Worm (Caenorhabditis elegans) whole organism, L2 larva: Measurements from ENCODE around the gene rap-2.

ENCODE experiments used
- R02D3.7 ChIP-seq: fragments of 150-350 bp; optimal IDR thresholded peaks from 2 replicates; lab custom pipeline; 2014; ENCODE audit warnings: missing biosample characterization, missing genetic modification characterization
- ZK546.5 ChIP-seq: sonication (generic microtip); optimal IDR thresholded peaks from 2 replicates; lab custom pipeline; 2017; ENCODE audit warnings: missing biosample characterization, missing genetic modification characterization
- ama-1 ChIP-seq: fragments of 150-350 bp; optimal IDR thresholded peaks from 2 replicates; lab custom pipeline; 2018; ENCODE audit warnings: inconsistent platforms
- elt-3 ChIP-seq: sonication (generic microtip); optimal IDR thresholded peaks from 2 replicates; lab custom pipeline; 2017; ENCODE audit warnings: missing biosample characterization, missing genetic modification characterization
- fos-1 ChIP-seq: fragments of 150-350 bp; optimal IDR thresholded peaks from 2 replicates; lab custom pipeline; 2014; ENCODE audit warnings: missing biosample characterization, missing genetic modification characterization
- lin-39 ChIP-seq: fragments of 150-350 bp; optimal IDR thresholded peaks from 2 replicates; lab custom pipeline; 2014; ENCODE audit warnings: missing biosample characterization, missing genetic modification reagents, missing genetic modification characterization
- mdl-1 ChIP-seq, 2 experiments: fragments of 150-350 bp in 1 of 2; sonication (generic microtip) in 1 of 2; optimal IDR thresholded peaks; 2 replicates each; lab custom pipeline; 2017; ENCODE audit warnings: missing biosample characterization in 2 of 2, missing genetic modification characterization in 2 of 2
- nhr-10 ChIP-seq: sonication (generic microtip); optimal IDR thresholded peaks from 2 replicates; lab custom pipeline; 2017; ENCODE audit warnings: missing biosample characterization, missing genetic modification characterization
- nhr-11 ChIP-seq: fragments of 150-350 bp; optimal IDR thresholded peaks from 2 replicates; lab custom pipeline; 2014; ENCODE audit warnings: missing biosample characterization, missing genetic modification characterization
- nhr-12 ChIP-seq: fragments of 150-350 bp; optimal IDR thresholded peaks from 2 replicates; lab custom pipeline; 2014; ENCODE audit warnings: missing biosample characterization, missing genetic modification characterization
- nhr-237 ChIP-seq: fragments of 150-350 bp; optimal IDR thresholded peaks from 2 replicates; lab custom pipeline; 2014; ENCODE audit warnings: missing biosample characterization, missing genetic modification characterization
- unc-39 ChIP-seq: fragments of 150-350 bp; optimal IDR thresholded peaks from 2 replicates; lab custom pipeline; 2014; ENCODE audit warnings: missing biosample characterization, missing genetic modification characterization

DNA sequence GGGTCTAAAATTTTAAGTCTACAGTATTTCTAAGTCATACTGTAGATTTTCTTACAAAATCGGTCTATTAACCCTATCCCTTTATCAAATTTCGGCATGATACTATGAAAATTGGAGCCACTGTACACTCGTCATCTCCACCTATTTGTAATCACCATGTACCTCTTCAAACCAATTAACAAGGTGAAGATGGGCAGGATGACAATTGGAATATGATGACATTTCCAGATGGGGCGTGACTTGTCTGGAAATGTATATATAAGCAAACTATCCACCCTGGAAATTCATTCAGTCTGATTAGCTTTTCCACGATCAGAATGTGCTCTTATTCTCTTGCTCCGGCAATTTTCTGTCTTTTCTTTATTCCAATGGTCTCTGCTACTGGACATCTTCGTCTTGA is 45.4 kb upstream of the rap-2 start, which contains the start of gene Y75B12A.2:
- TF ChIP-seq nhr-11 (tag; lab: Kevin White, UChicago) (no peak), lin-39 (no peak), R02D3.7 (tag; lab: Kevin White, UChicago) (no peak), unc-39 (no peak), nhr-12 (tag; lab: Kevin White, UChicago) (no peak), nhr-237 (tag; lab: Kevin White, UChicago) (no peak), nhr-10 (tag; lab: Kevin White, UChicago) (no peak), ama-1 (lab: Kevin White, UChicago) (no peak), fos-1 (no peak), elt-3 (no peak), mdl-1 (tag; optimal IDR thresholded peaks at IDR 0.05; lab: Kevin White, UChicago) (no peak), ZK546.5 (tag; lab: Kevin White, UChicago) (no peak)
